Fruit fly (Drosophila melanogaster): Measurements from ENCODE around the gene CG31548.

Gene CG31548

DNA sequence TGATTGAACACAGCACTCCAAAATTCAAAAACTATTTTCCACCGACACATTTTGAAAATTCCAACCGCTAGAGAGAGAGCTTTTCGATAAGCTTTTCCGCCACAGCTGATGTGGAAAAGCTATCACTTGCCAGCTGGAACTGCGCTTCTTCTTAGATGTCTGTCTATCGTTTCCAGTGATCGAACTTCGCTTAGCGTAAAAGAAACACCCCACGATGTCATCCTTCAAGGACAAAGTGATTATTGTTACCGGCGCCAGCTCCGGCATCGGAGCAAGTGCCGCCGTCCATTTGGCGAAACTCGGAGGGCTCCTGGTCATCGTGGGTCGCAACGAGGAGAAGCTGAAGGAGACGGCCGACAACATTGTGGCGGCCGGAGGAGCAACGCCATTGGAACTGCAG, 4.5 kb downstream of the CG31548 start, which contains the start of gene CG31549:
Gene CG31549, plus strand, starts transcription at position 11 of the 400 bp plus-strand sequence.
- TF ChIP-seq CTCF (optimal IDR thresholded peaks at IDR 0.05) (no peak), CG8478 (optimal IDR thresholded peaks at IDR 0.05) (no peak)

DNA sequence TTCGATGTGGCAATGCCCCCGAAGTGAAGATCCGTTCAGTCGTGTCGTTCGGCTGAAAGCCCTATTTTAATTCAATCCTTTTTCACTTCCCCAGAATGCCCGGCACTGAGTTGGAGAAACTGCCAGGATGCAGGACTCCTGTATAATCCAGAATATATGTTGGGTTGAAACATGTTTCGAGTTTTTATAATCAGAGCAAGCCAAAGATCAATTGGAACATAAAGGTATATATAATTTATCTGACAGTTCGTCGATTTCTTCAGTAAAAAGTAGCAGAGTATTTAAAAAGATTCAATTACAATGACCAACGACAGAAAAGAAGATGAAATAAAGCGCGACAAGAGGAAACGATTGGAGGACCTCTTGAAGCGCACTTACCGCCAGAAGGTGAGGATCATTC, 9.1 kb downstream of the CG31548 start, which contains the start of gene CG31551:
Gene CG31551, plus strand, starts transcription at position 301 of the 400 bp plus-strand sequence.
- TF ChIP-seq CTCF (optimal IDR thresholded peaks at IDR 0.05) (no peak), CG8478 (optimal IDR thresholded peaks at IDR 0.05) (no peak)

DNA sequence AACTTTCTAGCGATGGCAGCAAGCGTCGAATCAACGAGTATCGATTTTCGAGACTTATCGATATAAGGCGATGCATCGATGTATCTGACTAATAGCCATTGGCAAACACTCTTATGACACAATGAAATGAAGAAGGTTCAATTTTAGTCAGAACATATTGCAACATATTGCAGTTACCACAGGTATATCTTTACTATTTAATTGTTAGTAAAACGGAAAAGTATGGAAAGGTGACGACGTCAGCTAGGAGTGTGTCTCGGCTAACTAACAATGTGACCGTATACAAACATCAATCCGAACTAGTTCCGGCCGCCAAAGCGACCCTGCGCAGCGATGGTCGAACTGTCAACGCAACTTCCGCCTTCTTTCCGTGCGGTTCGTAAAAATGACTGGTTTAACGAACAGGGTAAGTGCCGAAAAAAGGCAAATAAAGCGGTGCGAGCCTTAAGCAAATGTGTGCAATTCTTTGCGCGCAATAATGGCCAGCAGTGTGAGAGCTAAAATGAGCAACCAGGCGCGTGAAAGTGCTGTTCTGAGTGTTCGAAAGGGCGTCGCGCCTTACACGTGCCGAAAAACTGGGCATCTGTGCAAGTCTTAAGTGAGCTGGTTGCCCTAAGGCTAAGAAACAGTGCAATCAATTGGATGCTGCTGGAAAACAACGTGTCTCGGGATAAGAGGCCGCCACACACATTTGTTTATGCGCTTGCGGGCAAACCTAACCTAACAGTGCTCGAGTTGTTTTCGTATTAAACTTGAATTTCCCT, 12.4 kb downstream of the CG31548 start, which contains the start of the genes Dph4, Spec2 and RpL13A:
Gene Dph4, minus strand, starts transcription at position 11 of the 764 bp plus-strand sequence.
Gene Spec2, minus strand, starts transcription at position 11 of the 764 bp plus-strand sequence.
Gene RpL13A, plus strand, starts transcription at position 360 of the 764 bp plus-strand sequence.
- TF ChIP-seq CG8478 (optimal IDR thresholded peaks at IDR 0.05): no peak
- peak; percentile 47 to 55 for TF ChIP-seq CTCF (optimal IDR thresholded peaks at IDR 0.05)

DNA sequence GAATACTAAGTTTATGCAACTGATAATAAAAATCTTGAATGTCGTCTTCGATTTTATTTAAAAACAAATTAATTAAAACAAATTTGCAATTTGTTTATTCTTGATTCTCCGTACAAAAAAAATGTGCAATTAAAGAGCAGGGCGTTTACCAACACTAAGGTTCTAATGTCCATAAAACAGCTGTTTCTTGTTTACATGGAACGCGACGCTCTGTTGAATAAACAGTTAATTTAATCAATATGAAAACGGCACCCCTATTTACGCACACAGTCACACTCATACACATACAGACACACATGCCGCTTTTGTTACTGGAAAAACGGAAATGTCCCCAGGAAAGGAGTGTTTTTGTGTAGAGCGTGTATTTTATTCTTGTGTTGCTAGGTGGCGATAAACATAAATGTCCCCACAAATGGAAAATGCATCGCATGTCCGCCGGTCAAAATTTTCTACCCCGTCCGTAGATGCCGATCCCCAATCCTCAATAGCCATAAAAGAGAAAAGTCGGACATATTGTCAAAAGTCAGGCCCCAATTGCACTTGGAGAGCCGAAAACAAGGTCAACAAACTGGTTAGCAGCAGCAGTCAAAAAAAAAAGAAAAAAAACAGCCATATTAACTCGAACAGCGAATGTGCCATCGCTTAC, 13.5 kb downstream of the CG31548 start:
- TF ChIP-seq CTCF (optimal IDR thresholded peaks at IDR 0.05) (no peak), CG8478 (optimal IDR thresholded peaks at IDR 0.05) (no peak)

DNA sequence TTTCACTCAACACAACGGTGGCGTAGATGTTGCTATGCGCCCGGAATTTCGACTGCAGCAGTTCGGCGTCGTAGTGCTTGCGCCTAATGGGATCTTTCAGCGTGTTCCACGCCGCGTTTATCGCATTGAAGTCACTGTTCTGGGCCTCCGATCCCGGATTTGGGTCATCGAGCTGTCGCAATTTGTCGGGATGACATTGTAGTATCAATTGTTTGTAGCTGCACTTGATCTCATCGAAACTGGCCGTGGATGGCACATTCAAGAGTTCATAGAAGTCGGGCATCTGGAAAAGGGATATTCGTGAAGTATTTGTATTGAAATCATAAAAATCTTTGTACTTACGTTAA, 14.3 kb downstream of the CG31548 start:
- TF ChIP-seq CTCF (optimal IDR thresholded peaks at IDR 0.05): no peak
- no peak for TF ChIP-seq CG8478 (optimal IDR thresholded peaks at IDR 0.05)

DNA sequence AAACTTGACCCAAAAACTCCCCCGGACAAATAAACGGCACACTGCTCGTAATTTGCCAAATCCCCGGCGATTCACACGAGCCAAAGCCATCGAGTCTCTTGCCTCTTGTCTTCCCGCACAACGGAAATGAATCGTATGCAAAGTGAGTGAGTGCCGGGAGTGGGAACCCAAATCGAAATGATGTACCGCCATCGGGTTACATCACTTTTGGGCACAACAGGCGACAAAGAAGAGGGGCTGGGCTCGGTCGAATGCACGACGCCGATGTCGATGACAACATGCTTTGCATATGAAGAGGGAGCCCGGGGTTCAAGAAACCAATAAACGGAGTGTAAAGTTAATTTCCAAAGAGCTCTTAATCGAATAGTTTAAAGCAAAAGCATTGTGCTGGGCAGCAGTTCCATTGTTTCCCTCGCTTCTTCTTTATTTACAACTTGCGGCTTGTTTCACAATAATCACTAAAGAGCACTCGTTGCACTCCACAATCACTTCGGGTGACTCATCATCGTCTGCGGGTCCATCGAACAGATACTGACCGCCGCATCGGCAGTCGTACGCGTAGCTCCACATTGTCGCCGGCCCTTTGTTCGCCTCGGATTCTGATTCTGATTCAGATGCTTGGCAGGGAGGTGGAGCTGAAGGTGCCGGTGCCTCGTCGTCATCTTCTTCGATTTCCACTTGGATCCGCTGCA, 14.8 kb downstream of the CG31548 start:
- TF ChIP-seq CG8478 (optimal IDR thresholded peaks at IDR 0.05) (no peak), CTCF (optimal IDR thresholded peaks at IDR 0.05) (no peak)

DNA sequence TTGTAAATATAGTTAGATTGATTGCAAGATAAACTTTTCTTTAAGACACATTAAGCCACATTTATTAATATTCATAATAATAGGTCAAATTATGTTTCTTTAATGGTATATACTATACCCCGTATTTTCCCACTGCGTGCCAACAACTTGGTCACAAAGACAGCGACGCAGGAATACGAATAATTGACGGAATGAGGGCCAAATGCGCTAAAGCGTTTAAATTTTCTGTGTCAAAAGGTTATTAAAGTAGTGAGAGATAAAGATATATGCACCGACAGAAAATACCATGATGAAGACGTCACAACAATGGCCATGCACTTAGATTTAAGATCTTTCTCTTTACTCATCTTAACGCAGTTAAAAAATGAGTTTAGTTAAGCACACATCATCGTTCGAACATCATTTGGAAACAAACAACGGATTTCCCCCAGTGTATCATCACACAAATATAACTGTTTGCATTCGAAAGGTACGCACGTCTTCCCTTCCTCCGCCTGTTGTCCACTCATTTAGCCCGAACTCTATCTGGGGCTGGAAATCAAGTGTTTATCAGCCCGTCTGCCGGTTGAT, 16.2 kb downstream of the CG31548 start:
- TF ChIP-seq CTCF (optimal IDR thresholded peaks at IDR 0.05) (no peak), CG8478 (optimal IDR thresholded peaks at IDR 0.05) (no peak)

DNA sequence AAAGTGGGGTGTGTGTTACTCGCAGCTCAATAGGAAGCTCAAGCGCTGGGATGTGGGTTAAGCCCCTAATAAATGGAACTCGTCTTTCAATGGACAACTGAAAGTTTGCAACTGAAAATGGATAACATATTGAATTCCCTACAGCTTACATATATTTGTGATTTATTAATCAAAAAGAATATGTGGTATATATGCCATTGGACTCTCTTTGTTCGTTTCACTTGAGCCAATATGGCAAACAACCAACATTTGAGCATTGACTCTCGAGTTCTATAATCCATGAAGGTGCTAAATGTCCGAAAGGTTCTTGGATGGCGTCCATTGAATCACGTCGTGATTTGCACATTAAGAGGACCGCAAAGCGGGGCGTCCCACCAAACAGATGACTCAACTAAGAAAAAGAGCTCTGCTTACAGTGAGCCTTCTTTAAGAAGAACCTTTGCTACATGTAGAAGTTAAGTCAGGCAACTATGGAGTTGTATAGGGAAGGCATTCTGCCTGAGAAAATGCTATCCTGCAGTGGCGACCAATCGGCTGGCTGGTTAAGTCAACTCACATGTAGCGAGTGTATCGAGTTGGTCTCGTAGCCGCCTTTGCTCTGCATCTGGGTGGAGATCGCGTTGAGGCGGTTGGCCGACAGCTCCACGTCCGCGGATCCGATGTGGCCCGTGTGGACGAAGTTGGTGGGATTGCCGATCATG, 18.6 kb downstream of the CG31548 start:
- no peak for TF ChIP-seq CG8478 (optimal IDR thresholded peaks at IDR 0.05)
- no peak for TF ChIP-seq CTCF (optimal IDR thresholded peaks at IDR 0.05)

DNA sequence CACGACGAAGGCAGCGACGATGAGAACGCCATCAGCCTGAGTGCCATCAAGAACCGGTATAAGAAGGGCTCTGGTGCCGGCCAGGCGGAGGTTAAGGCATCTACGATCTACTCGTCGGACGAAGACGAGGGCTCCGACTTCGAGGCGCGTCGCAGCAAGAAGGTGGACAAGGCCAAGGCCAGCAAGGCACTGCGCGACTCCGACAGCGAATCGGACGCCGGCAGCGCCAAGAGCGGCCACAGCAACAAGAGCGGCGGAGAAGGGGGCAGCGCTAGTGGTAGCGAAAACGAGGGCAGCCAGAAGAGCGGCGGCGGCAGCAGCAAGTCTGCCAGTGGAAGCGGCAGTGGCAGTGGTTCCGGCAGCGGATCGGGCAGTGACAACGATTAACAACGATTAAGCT, 21.2 kb downstream of the CG31548 start:
- TF ChIP-seq CTCF (optimal IDR thresholded peaks at IDR 0.05): no peak
- no peak for TF ChIP-seq CG8478 (optimal IDR thresholded peaks at IDR 0.05)

DNA sequence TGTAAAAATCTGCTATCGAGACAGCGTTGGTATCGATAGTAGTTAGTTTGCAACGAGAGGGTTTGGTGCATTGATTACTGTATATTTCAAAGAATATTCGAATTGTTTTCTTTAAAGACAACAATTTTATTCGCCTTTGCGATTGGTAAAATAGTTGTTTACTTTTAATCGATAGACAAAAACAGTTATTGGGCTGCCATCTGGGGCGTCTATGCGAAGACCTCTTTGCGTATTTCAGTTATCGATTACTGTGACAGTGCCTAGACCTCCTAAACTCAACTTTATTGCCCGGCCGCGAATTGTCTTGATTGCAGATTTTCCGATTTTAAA, 23.6 kb downstream of the CG31548 start, which contains the start of gene Atu:
Gene Atu, plus strand, starts transcription at position 245 of the 330 bp plus-strand sequence.
- no peak for TF ChIP-seq CTCF (optimal IDR thresholded peaks at IDR 0.05)
- no peak for TF ChIP-seq CG8478 (optimal IDR thresholded peaks at IDR 0.05)

DNA sequence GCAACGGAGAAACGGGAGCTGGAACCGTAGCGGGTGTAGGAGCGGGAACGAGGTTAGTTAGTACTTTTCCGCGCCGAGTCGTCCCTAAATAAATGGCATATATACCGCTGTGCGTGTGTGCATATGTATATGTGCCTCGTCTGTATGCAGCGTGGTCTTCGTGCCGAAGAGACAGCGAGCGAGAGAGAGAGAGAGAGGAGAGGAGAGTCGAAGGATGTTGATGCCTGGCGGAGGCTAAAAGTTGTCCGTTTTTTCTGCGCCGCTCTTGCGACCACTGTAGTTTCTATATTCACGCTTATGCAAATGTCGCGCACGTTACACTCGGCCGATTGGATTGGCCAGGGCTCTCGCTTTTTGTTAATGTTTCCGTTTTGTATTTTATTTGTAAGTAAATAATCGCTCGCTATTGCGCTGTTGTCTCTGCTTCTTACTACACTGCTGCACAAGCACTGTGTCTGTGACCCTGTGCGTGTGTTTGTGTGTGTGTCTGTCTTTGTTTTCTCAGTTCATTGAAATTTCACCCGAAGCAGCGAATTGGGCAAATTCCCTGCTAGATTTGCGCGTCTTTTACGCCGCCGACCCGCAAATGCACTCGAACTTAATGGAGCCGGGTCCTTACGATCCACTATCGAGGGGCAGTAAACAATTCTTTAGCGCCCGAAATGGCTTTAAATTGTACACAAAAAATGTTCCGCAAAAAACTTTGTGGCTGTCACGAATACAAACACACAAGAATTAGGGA, 24.1 kb downstream of the CG31548 start, which contains the start of gene Rga:
Gene Rga, minus strand, starts transcription at position 741 of the 742 bp plus-strand sequence.
- no peak for TF ChIP-seq CTCF (optimal IDR thresholded peaks at IDR 0.05)
- no peak for TF ChIP-seq CG8478 (optimal IDR thresholded peaks at IDR 0.05)

DNA sequence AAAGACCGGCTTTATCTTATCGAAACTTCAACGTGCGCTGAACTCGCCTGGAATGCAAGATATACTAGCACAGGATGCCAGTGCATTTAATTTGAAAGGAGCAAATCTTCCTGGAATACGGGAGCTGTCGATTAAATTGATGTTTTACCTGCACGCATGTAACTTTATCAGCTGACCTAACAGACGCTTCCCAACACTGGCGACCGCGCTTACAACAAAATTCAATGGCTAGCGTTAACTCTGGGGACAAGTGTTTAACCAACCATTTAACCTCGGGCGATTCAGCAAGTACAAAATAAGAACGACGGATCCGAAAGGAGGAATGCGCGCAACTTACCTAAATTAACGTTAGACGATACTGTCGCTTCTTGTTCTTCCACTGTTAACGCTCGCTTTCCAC, 24.9 kb downstream of the CG31548 start:
- no peak for TF ChIP-seq CG8478 (optimal IDR thresholded peaks at IDR 0.05)
- peak in 1 of 2 experiments; percentile 42 for TF ChIP-seq CTCF (optimal IDR thresholded peaks at IDR 0.05)

DNA sequence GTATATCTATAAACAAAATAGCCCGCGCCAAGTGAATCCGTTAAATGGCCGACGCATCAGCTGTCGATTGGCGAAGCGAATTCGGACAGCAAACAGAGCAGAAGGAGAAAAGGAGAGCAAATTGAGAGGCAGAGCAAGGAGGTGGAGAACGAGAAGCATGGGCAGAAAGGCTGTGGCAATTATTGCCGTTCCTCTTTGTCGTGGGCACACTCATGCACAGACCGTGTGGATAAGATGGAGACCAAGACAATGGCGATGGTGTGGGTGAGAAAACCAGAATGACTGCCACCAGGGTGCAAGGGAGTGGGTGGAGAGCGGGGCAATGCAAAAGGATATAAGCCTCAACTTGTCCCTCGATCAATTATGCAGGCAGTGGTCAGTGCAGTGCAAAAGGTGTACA, 25.5 kb downstream of the CG31548 start:
- TF ChIP-seq CTCF (optimal IDR thresholded peaks at IDR 0.05): no peak
- TF ChIP-seq CG8478 (optimal IDR thresholded peaks at IDR 0.05): no peak

DNA sequence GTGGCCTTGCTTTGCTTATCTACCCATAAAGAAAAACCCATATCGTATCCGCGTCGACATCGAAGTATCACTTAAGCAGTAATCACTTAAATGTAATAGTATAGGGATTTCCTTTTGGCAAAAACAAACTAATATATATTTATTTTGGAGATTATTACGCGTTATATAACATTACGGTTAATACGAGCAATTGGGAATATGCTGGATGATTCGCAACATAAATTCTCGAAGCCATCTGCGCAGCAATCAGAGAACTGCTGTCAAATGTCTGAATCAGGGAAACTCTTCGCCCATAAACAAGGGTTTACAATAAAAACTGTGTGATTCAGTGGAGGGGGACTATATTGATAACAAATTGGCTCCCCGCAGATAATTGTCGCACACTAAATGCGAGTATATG, 26.0 kb downstream of the CG31548 start:
- TF ChIP-seq CTCF (optimal IDR thresholded peaks at IDR 0.05) (no peak), CG8478 (optimal IDR thresholded peaks at IDR 0.05) (no peak)

Data from S2 (cell line).